Worm (Caenorhabditis elegans) whole organism, midembryonic: ENCODE results near the gene T21D12.14.

Source experiments
- T22C8.4 ChIP-seq: fragments of 200-800 bp; sonication (Bioruptor generic); IDR thresholded peaks from 2 replicates; pipeline ENCODE4 v1.3.6; 2022; ENCODE audit warnings: missing genetic modification characterization, missing compliant biosample characterization
- cog-1 ChIP-seq: sonication (generic microtip); optimal IDR thresholded peaks from 2 replicates; lab custom pipeline; 2016; ENCODE audit warnings: missing genetic modification characterization, missing compliant biosample characterization
- flt-1 ChIP-seq: fragments of 200-800 bp; sonication (Bioruptor generic); IDR thresholded peaks from 2 replicates; pipeline ENCODE4 v1.3.6; 2022; ENCODE audit warnings: missing genetic modification characterization, missing compliant biosample characterization
- klf-2 ChIP-seq: fragments of 200-800 bp; sonication (Bioruptor generic); conservative IDR thresholded peaks from 2 replicates; pipeline ENCODE4 v1.3.6; 2022; ENCODE audit warnings: missing genetic modification reagents, missing genetic modification characterization, missing compliant biosample characterization
- med-1 ChIP-seq: sonication (generic microtip); optimal IDR thresholded peaks from 2 replicates; lab custom pipeline; 2017; ENCODE audit warnings: missing genetic modification characterization, mild to moderate bottlenecking, missing compliant biosample characterization, antibody characterized with exemption, missing genetic modification reagents; ENCODE audit not compliant: insufficient read depth

DNA sequence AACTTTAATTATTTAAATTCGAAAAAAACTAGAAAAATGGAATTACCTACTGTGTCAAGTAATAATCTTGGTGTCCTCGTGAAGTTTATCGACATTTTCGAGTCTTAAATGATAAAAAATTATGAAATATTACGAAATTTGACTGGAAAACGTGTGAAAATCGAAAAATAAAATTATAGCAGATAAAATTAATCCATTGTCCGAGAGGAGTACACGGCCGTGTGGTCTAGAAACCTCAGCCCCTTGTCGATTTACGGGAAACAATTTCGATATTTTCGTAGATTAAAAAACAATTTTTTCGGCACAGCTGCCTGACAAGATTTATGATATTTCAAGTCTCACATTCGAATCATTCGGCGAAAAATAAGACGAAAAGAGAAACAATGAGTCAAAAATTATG, 30.8 kb downstream of the T21D12.14 start, which contains the start of gene R02D3.8:
- TF ChIP-seq T22C8.4 (GFP tag; lab: Robert Waterston, UW) (no peak), klf-2 (GFP tag; lab: Robert Waterston, UW) (no peak), flt-1 (GFP tag; lab: Robert Waterston, UW) (no peak), cog-1 (no peak), med-1 (no peak)
